Worm (Caenorhabditis elegans) whole organism, young adult: Measurements from ENCODE around the gene R193.2.

Experiments used
- B0261.1 ChIP-seq: sonication (generic microtip); optimal IDR thresholded peaks from 2 replicates; lab custom pipeline; 2016; ENCODE audit warnings: mild to moderate bottlenecking, missing genetic modification characterization, moderate library complexity, missing compliant biosample characterization
- F10E7.11 ChIP-seq: sonication (generic microtip); optimal IDR thresholded peaks from 2 replicates; lab custom pipeline; 2017; ENCODE audit warnings: mild to moderate bottlenecking, missing genetic modification characterization, moderate library complexity, missing compliant biosample characterization
- F22D6.2 ChIP-seq: sonication (generic microtip); optimal IDR thresholded peaks from 2 replicates; lab custom pipeline; 2016; ENCODE audit warnings: mild to moderate bottlenecking, missing genetic modification characterization, missing compliant biosample characterization
- F23B12.7 ChIP-seq: sonication (generic microtip); optimal IDR thresholded peaks from 2 replicates; lab custom pipeline; 2017; ENCODE audit warnings: missing genetic modification characterization, mild to moderate bottlenecking, missing compliant biosample characterization, antibody characterized with exemption, moderate library complexity; ENCODE audit not compliant: insufficient read depth
- F33H1.4 ChIP-seq: fragments of 200-800 bp; sonication (Bioruptor generic); IDR thresholded peaks from 2 replicates; pipeline ENCODE4 v1.3.6; 2022; ENCODE audit warnings: missing genetic modification reagents, missing genetic modification characterization, missing compliant biosample characterization
- F49E8.2 ChIP-seq: sonication (generic microtip); optimal IDR thresholded peaks from 3 replicates; lab custom pipeline; 2017; ENCODE audit warnings: missing genetic modification characterization, mild to moderate bottlenecking, missing compliant biosample characterization, antibody characterized with exemption, moderate library complexity; ENCODE audit not compliant: insufficient read depth
- F52B5.7 ChIP-seq: sonication (generic microtip); optimal IDR thresholded peaks from 2 replicates; lab custom pipeline; 2016; ENCODE audit warnings: mild to moderate bottlenecking, missing genetic modification characterization, missing compliant biosample characterization
- F57A8.1 ChIP-seq: fragments of 200-800 bp; sonication (Bioruptor generic); optimal IDR thresholded peaks from 2 replicates; lab custom pipeline; 2018; ENCODE audit warnings: mild to moderate bottlenecking, missing genetic modification characterization, moderate library complexity, missing compliant biosample characterization
- K11D2.4 ChIP-seq: fragments of 200-800 bp; sonication (Bioruptor generic); IDR thresholded peaks from 2 replicates; pipeline ENCODE4 v1.3.6; 2022; ENCODE audit warnings: missing genetic modification reagents, missing genetic modification characterization, missing compliant biosample characterization
- K12H6.12 ChIP-seq: fragments of 200-800 bp; sonication (Bioruptor generic); optimal IDR thresholded peaks from 2 replicates; lab custom pipeline; 2018; ENCODE audit warnings: mild to moderate bottlenecking, missing genetic modification characterization, missing compliant biosample characterization
- T07F8.4 ChIP-seq: sonication (generic microtip); optimal IDR thresholded peaks from 2 replicates; lab custom pipeline; 2016; ENCODE audit warnings: mild to moderate bottlenecking, missing genetic modification characterization, moderate library complexity, missing compliant biosample characterization
- T26A5.8 ChIP-seq: sonication (generic microtip); optimal IDR thresholded peaks from 2 replicates; lab custom pipeline; 2016; ENCODE audit warnings: missing genetic modification characterization, missing compliant biosample characterization
- Y53F4B.3 ChIP-seq: fragments of 200-800 bp; sonication (Bioruptor generic); IDR thresholded peaks from 2 replicates; pipeline ENCODE4 v1.3.6; 2022; ENCODE audit warnings: missing genetic modification reagents, missing genetic modification characterization, missing compliant biosample characterization
- Y79H2A.3 ChIP-seq: fragments of 200-800 bp; sonication (Bioruptor generic); conservative IDR thresholded peaks from 2 replicates; pipeline ENCODE4 v1.3.6; 2022; ENCODE audit warnings: missing genetic modification reagents, missing genetic modification characterization, missing compliant biosample characterization
- aptf-2 ChIP-seq: fragments of 200-800 bp; sonication (Bioruptor generic); conservative IDR thresholded peaks from 2 replicates; pipeline ENCODE4 v1.3.6; 2022; ENCODE audit warnings: missing genetic modification reagents, missing genetic modification characterization, missing compliant biosample characterization
- aptf-3 ChIP-seq: fragments of 200-800 bp; sonication (Bioruptor generic); IDR thresholded peaks from 2 replicates; pipeline ENCODE4 v1.3.6; 2022; ENCODE audit warnings: missing genetic modification characterization, missing compliant biosample characterization
- athp-1 ChIP-seq: sonication (generic microtip); optimal IDR thresholded peaks from 2 replicates; lab custom pipeline; 2017; ENCODE audit warnings: mild to moderate bottlenecking, missing genetic modification characterization, missing compliant biosample characterization
- attf-3 ChIP-seq: fragments of 200-800 bp; sonication (Bioruptor generic); conservative IDR thresholded peaks from 2 replicates; pipeline ENCODE4 v1.3.6; 2022; ENCODE audit warnings: missing genetic modification reagents, missing genetic modification characterization, missing compliant biosample characterization
- dox-1 ChIP-seq: fragments of 200-800 bp; sonication (Bioruptor generic); IDR thresholded peaks from 2 replicates; pipeline ENCODE4 v1.3.6; 2022; ENCODE audit warnings: missing genetic modification reagents, missing genetic modification characterization, missing compliant biosample characterization
- egl-18 ChIP-seq: fragments of 200-800 bp; sonication (Bioruptor generic); IDR thresholded peaks from 2 replicates; pipeline ENCODE4 v1.3.6; 2022; ENCODE audit warnings: missing genetic modification reagents, missing genetic modification characterization, missing compliant biosample characterization
- ets-4 ChIP-seq: fragments of 200-800 bp; sonication (Bioruptor generic); optimal IDR thresholded peaks from 2 replicates; lab custom pipeline; 2018; ENCODE audit warnings: mild to moderate bottlenecking, missing genetic modification characterization, missing compliant biosample characterization
- let-526 ChIP-seq: fragments of 200-800 bp; sonication (Bioruptor generic); IDR thresholded peaks from 2 replicates; pipeline ENCODE4 v1.3.6; 2022; ENCODE audit warnings: missing genetic modification reagents, missing genetic modification characterization, missing compliant biosample characterization
- let-607 ChIP-seq, 2 experiments: fragments of 200-800 bp in 1 of 2; sonication (Bioruptor generic) in 1 of 2; sonication (generic microtip) in 1 of 2; optimal IDR thresholded peaks; 2 replicates each; lab custom pipeline; 2016 to 2018; ENCODE audit warnings: mild to moderate bottlenecking in 2 of 2, missing compliant biosample characterization in 2 of 2, missing genetic modification characterization in 2 of 2, moderate library complexity in 2 of 2, missing genotype in 1 of 2
- lin-35 ChIP-seq, 3 experiments: fragments of 150-350 bp in 2 of 3; sonication (generic microtip) in 1 of 3; optimal IDR thresholded peaks; 2 replicates each; lab custom pipeline; 2014 to 2018; ENCODE audit warnings: missing biosample characterization in 3 of 3, missing genetic modification characterization in 3 of 3, missing genetic modification reagents in 3 of 3
- lir-1 ChIP-seq: fragments of 200-800 bp; sonication (Bioruptor generic); conservative IDR thresholded peaks from 2 replicates; pipeline ENCODE4 v1.3.6; 2022; ENCODE audit warnings: missing genetic modification reagents, missing genetic modification characterization, missing compliant biosample characterization
- madf-10 ChIP-seq: sonication (generic microtip); optimal IDR thresholded peaks from 2 replicates; lab custom pipeline; 2016; ENCODE audit warnings: mild to moderate bottlenecking, missing genetic modification characterization, missing compliant biosample characterization
- mcd-1 ChIP-seq: fragments of 200-800 bp; sonication (Bioruptor generic); IDR thresholded peaks from 2 replicates; pipeline ENCODE4 v1.3.6; 2022; ENCODE audit warnings: missing genetic modification reagents, missing genetic modification characterization, missing compliant biosample characterization
- mel-28 ChIP-seq: sonication (generic microtip); optimal IDR thresholded peaks from 2 replicates; lab custom pipeline; 2016; ENCODE audit warnings: borderline replicate concordance, mild to moderate bottlenecking, missing genetic modification characterization, missing compliant biosample characterization
- mes-4 ChIP-seq: sonication (generic microtip); optimal IDR thresholded peaks from 2 replicates; lab custom pipeline; 2016; ENCODE audit warnings: missing genotype, missing genetic modification characterization, missing compliant biosample characterization
- nfyb-1 ChIP-seq: fragments of 200-800 bp; sonication (Bioruptor generic); IDR thresholded peaks from 2 replicates; pipeline ENCODE4 v1.3.6; 2022; ENCODE audit warnings: missing genetic modification reagents, missing genetic modification characterization, missing compliant biosample characterization
- nhr-90 ChIP-seq: sonication (generic microtip); optimal IDR thresholded peaks from 2 replicates; lab custom pipeline; 2016; ENCODE audit warnings: missing genotype, mild to moderate bottlenecking, missing genetic modification characterization, missing compliant biosample characterization
- pbrm-1 ChIP-seq: fragments of 200-800 bp; sonication (Bioruptor generic); IDR thresholded peaks from 2 replicates; pipeline ENCODE4 v1.3.6; 2022; ENCODE audit warnings: missing genetic modification reagents, missing genetic modification characterization, missing compliant biosample characterization
- pha-4 ChIP-seq: fragments of 150-350 bp; sonication (generic microtip); optimal IDR thresholded peaks from 2 replicates; lab custom pipeline; 2014; ENCODE audit warnings: missing biosample characterization, missing genetic modification reagents, missing genetic modification characterization
- repo-1 ChIP-seq: sonication (generic microtip); optimal IDR thresholded peaks from 2 replicates; lab custom pipeline; 2017; ENCODE audit warnings: mild to moderate bottlenecking, missing genetic modification characterization, missing compliant biosample characterization
- snpc-1.3 ChIP-seq: sonication (generic microtip); optimal IDR thresholded peaks from 2 replicates; lab custom pipeline; 2017; ENCODE audit warnings: missing genetic modification characterization, mild to moderate bottlenecking, missing compliant biosample characterization, antibody characterized with exemption, moderate library complexity, missing genotype, missing genetic modification reagents; ENCODE audit not compliant: insufficient read depth
- snpc-3.4 ChIP-seq: sonication (generic microtip); optimal IDR thresholded peaks from 2 replicates; lab custom pipeline; 2017; ENCODE audit warnings: missing genetic modification characterization, mild to moderate bottlenecking, missing compliant biosample characterization, antibody characterized with exemption, moderate library complexity, missing genotype, missing genetic modification reagents
- unc-130 ChIP-seq: sonication (generic microtip); optimal IDR thresholded peaks from 2 replicates; lab custom pipeline; 2016; ENCODE audit warnings: missing genetic modification reagents, missing genetic modification characterization, missing compliant biosample characterization
- zfh-2 ChIP-seq: fragments of 200-800 bp; sonication (Bioruptor generic); conservative IDR thresholded peaks from 2 replicates; pipeline ENCODE4 v1.3.6; 2022; ENCODE audit warnings: missing genetic modification reagents, missing genetic modification characterization, missing compliant biosample characterization
- ztf-18 ChIP-seq: sonication (generic microtip); optimal IDR thresholded peaks from 2 replicates; lab custom pipeline; 2016; ENCODE audit warnings: missing genotype, mild to moderate bottlenecking, missing genetic modification characterization, missing compliant biosample characterization
- ztf-26 ChIP-seq: sonication (generic microtip); optimal IDR thresholded peaks from 2 replicates; lab custom pipeline; 2017; ENCODE audit warnings: missing genetic modification characterization, missing compliant biosample characterization

R193.2 gene

ce11 chrX:1167234-1167633 is 18.8 kb upstream of the R193.2 start:
- TF ChIP-seq K12H6.12 (no peak), mel-28 (tag; lab: Kevin White, UChicago) (no peak), nhr-90 (tag; lab: Kevin White, UChicago) (no peak), mcd-1 (GFP tag; lab: Robert Waterston, UW) (no peak), egl-18 (GFP tag; lab: Robert Waterston, UW) (no peak), B0261.1 (no peak), F10E7.11 (no peak), ztf-26 (tag; lab: Kevin White, UChicago) (no peak), snpc-3.4 (no peak), repo-1 (tag; lab: Kevin White, UChicago) (no peak), aptf-2 (GFP tag; lab: Robert Waterston, UW) (no peak), snpc-1.3 (tag; lab: Kevin White, UChicago) (no peak), attf-3 (no peak), lin-35 (GFP tag; optimal IDR thresholded peaks at IDR 0.05; lab: Kevin White, UChicago) (no peak), Y53F4B.3 (GFP tag; lab: Robert Waterston, UW) (no peak), athp-1 (tag; lab: Kevin White, UChicago) (no peak), pha-4 (tag; lab: Kevin White, UChicago) (no peak), F23B12.7 (tag; lab: Kevin White, UChicago) (no peak), mes-4 (tag; lab: Kevin White, UChicago) (no peak), K11D2.4 (GFP tag; lab: Robert Waterston, UW) (no peak)

- TF ChIP-seq pbrm-1 (GFP tag; lab: Robert Waterston, UW) (0 out of 2 replicates have a peak, but pooled peaks have one; percentile 31), aptf-3 (GFP tag; lab: Robert Waterston, UW) (no peak)
Observed at ce11 chrX:1162019-1162418, 13.6 kb upstream of the R193.2 start, which contains the start of gene tmc-1. Gene tmc-1 (plus strand): TSS chrX:1162207.

- TF ChIP-seq let-526: no peak
- no peak for TF ChIP-seq T26A5.8 (tag; lab: Kevin White, UChicago)
- no peak for TF ChIP-seq egl-18 (GFP tag; lab: Robert Waterston, UW)
- no peak for TF ChIP-seq ets-4
Observed at ce11 chrX:1154648-1155047, 6.3 kb upstream of the R193.2 start, which contains the start of gene R193.1. Gene R193.1 (plus strand): TSS chrX:1154948.

- no peak for TF ChIP-seq Y79H2A.3
- 0 out of 2 replicates have a peak, but pooled peaks have one; percentile 7 for TF ChIP-seq dox-1
- TF ChIP-seq T26A5.8 (tag; lab: Kevin White, UChicago): no peak
- no peak for TF ChIP-seq F57A8.1 (GFP tag; lab: Kevin White, UChicago)
Observed at ce11 chrX:1147394-1147793, 991 bp downstream of the R193.2 start.

- TF ChIP-seq let-607 (tag; optimal IDR thresholded peaks at IDR 0.05; lab: Kevin White, UChicago) (no peak), dox-1 (no peak), aptf-3 (GFP tag; lab: Robert Waterston, UW) (no peak)
Observed at ce11 chrX:1141617-1142016, 6.8 kb downstream of the R193.2 start.

ce11 chrX:1128503-1129036 is 19.8 kb downstream of the R193.2 start, which contains the start of gene snx-1:
Gene snx-1 (plus strand): TSS chrX:1128986.
- TF ChIP-seq let-526: no peak
- TF ChIP-seq ztf-18 (tag; lab: Kevin White, UChicago): no peak
- no peak for TF ChIP-seq aptf-3 (GFP tag; lab: Robert Waterston, UW)
- no peak for TF ChIP-seq T07F8.4 (tag; lab: Kevin White, UChicago)
- no peak for TF ChIP-seq F33H1.4 (GFP tag; lab: Robert Waterston, UW)
- no peak for TF ChIP-seq F22D6.2 (tag; lab: Kevin White, UChicago)
- TF ChIP-seq madf-10: no peak
- peak; percentile 68 for TF ChIP-seq zfh-2 (GFP tag; lab: Robert Waterston, UW)
- no peak for TF ChIP-seq unc-130
- TF ChIP-seq lir-1 (GFP tag; lab: Robert Waterston, UW): no peak
- no peak for TF ChIP-seq T26A5.8 (tag; lab: Kevin White, UChicago)
- TF ChIP-seq F52B5.7 (tag; lab: Kevin White, UChicago): no peak
- no peak for TF ChIP-seq nfyb-1
- TF ChIP-seq F49E8.2 (tag; lab: Kevin White, UChicago): no peak
